Worm (Caenorhabditis elegans): Measurements from ENCODE around the gene C36C9.11.
"Not testable (repeated sequence)": the region's sequence is repeated elsewhere in the genome, so short reads cannot be mapped to it uniquely, and the experiment has no call there.

The C36C9.11 gene

DNA sequence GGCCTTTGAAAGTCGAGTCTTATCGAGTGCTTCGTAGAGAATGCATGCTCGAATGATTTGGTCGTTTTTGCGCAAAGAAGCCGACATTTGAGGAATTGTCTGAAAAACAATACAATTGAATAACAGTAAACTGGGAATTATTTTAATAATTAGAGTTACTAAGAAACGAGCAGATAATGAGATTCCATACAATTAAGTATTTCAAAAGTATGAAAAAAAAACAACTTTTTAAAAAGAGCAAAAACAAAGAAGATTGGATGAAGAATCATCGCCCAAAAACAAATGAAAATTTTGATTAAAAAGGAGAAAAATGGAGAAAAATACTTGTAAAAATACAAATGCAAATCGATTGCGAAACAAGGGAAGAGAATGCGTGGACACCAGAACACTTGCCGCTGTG, 9.2 kb upstream of the C36C9.11 start, which contains the start of gene fbxa-170:
Gene fbxa-170, minus strand, starts transcription at position 101 of the 400 bp plus-strand sequence.
- TF ChIP-seq tab-1 (GFP tag; IDR thresholded peaks at IDR 0.05) (no peak), med-1 (GFP tag; optimal IDR thresholded peaks at IDR 0.05; ENCODE audit: insufficient read depth) (no peak), T22C8.4 (GFP tag; IDR thresholded peaks at IDR 0.05) (no peak), flt-1 (GFP tag; IDR thresholded peaks at IDR 0.05) (no peak), ztf-29 (GFP tag; IDR thresholded peaks at IDR 0.05) (no peak), cog-1 (tag; optimal IDR thresholded peaks at IDR 0.05) (no peak), ref-1 (GFP tag; conservative IDR thresholded peaks at IDR 0.05) (no peak)

- TF ChIP-seq med-1 (GFP tag; optimal IDR thresholded peaks at IDR 0.05; ENCODE audit: insufficient read depth) (no peak), ref-1 (GFP tag; conservative IDR thresholded peaks at IDR 0.05) (no peak), cog-1 (tag; optimal IDR thresholded peaks at IDR 0.05) (no peak), klf-2 (GFP tag; conservative IDR thresholded peaks at IDR 0.05) (no peak), tab-1 (GFP tag; IDR thresholded peaks at IDR 0.05) (no peak), ztf-23 (GFP tag; IDR thresholded peaks at IDR 0.05) (no peak), flt-1 (GFP tag; IDR thresholded peaks at IDR 0.05) (no peak), ztf-29 (GFP tag; IDR thresholded peaks at IDR 0.05) (no peak), T22C8.4 (GFP tag; IDR thresholded peaks at IDR 0.05) (no peak)
These were observed 4.6 kb upstream of the C36C9.11 start, which contains the start of gene meg-4 for ce11 chrX:1682558-1682957. TSS of gene meg-4 (plus strand) at chrX:1682954.

DNA sequence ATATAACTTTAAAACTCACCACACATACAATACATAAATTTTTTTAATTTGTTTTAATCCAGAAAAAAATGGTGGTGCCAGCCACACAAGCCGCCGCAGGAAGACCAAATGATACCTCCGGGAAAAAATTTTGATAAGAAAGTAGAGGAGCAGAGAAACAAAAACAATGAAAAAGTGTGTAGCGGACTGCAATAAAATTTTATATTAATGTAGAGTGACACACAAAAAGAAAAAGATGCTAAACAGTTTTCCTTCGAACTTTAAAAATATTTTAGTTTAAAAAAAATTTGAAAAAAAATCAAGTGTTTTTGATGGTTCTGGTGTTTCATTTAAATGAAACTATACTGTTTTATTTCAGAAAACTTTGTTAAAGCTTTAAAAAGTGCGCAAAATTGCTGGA, 2.8 kb downstream of the C36C9.11 start, which contains the start of gene C36C9.12:
Gene C36C9.12, minus strand, starts transcription at position 101 of the 400 bp plus-strand sequence.
- not testable (repeated sequence) for TF ChIP-seq klf-2 (GFP tag; conservative IDR thresholded peaks at IDR 0.05); ztf-29 (GFP tag; IDR thresholded peaks at IDR 0.05); flt-1 (GFP tag; IDR thresholded peaks at IDR 0.05)

ce11 chrX:1690894-1691293, 3.7 kb downstream of the C36C9.11 start, which contains the start of gene C36C9.6:
TSS of gene C36C9.6 (minus strand) at chrX:1690994.
- not testable (repeated sequence) for TF ChIP-seq klf-2 (GFP tag; conservative IDR thresholded peaks at IDR 0.05); ztf-23 (GFP tag; IDR thresholded peaks at IDR 0.05); T22C8.4 (GFP tag; IDR thresholded peaks at IDR 0.05)

DNA sequence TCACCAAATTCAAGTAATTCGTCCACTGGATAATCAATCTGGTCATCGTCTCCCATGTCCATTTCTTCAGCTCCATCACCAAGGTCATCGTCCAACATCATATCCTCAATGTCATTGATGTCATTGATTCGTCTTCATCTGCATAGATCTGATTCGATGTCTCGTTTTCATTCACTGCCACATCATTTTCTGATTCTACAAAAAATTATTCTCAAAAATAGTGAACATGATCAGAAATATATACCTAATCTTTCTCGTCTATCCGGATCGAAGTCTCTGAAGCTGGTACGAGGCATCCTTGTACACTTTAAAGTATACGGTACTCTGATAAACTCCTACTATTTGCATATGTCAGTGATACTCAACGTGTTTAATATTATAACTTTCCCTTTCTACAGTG, 9.7 kb downstream of the C36C9.11 start, which contains the start of gene C36C9.4:
Gene C36C9.4, minus strand, starts transcription at position 101 of the 400 bp plus-strand sequence.
- not testable (repeated sequence) for TF ChIP-seq med-1 (GFP tag; optimal IDR thresholded peaks at IDR 0.05; ENCODE audit: insufficient read depth); klf-2 (GFP tag; conservative IDR thresholded peaks at IDR 0.05); ztf-23 (GFP tag; IDR thresholded peaks at IDR 0.05)

DNA sequence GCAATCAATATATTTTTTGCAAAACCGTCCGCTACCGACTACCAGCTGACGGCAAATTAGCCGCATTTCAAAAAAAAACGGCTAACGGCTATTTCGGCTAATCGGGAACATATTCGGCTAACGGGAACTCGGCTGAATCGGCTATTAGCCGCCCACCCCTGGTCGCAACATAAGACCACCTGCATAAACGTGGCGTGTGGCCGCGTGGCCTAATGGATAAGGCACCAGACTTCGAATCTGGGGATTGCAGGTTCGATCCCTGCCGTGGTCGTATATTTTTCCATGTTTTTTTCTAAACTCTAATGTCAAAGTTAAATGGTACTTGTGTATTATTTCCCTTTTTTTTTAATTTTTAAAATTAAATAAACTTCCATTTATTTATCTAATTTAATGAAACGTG, 11.3 kb downstream of the C36C9.11 start:
- no peak for TF ChIP-seq tab-1 (GFP tag; IDR thresholded peaks at IDR 0.05)
- no peak for TF ChIP-seq med-1 (GFP tag; optimal IDR thresholded peaks at IDR 0.05; ENCODE audit: insufficient read depth)
- no peak for TF ChIP-seq klf-2 (GFP tag; conservative IDR thresholded peaks at IDR 0.05)
- no peak for TF ChIP-seq cog-1 (tag; optimal IDR thresholded peaks at IDR 0.05)
- no peak for TF ChIP-seq T22C8.4 (GFP tag; IDR thresholded peaks at IDR 0.05)
- TF ChIP-seq ztf-29 (GFP tag; IDR thresholded peaks at IDR 0.05), result no peak
- no peak for TF ChIP-seq flt-1 (GFP tag; IDR thresholded peaks at IDR 0.05)
- TF ChIP-seq ref-1 (GFP tag; conservative IDR thresholded peaks at IDR 0.05), result no peak
- TF ChIP-seq ztf-23 (GFP tag; IDR thresholded peaks at IDR 0.05), result no peak

- TF ChIP-seq flt-1 (GFP tag; IDR thresholded peaks at IDR 0.05) (no peak), tab-1 (GFP tag; IDR thresholded peaks at IDR 0.05) (0 out of 2 replicates have a peak, but pooled peaks have one; percentile 26)
These were observed 15.9 kb downstream of the C36C9.11 start for ce11 chrX:1703049-1703448.

DNA sequence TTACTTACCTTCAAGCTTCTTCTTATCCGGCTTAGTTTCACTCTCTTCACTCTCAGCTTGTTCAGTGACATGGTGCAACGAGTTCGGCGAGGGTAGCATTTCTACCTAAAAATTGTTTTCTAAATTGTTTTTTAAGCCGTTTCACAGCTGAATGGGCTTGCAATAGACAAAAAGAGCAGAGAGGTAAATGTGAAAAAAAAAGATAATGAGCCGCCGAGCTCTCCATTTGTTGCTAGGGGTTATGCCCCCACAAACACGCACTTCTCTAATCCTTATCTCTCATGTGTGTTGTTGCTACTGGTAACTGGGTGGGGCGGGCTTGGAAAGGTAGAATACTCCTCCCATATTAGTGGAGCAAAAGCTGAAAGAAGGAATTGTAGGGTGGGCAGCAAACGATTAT, 16.7 kb downstream of the C36C9.11 start, which contains the start of gene C36C9.5:
Gene C36C9.5, minus strand, starts transcription at position 101 of the 400 bp plus-strand sequence.
- TF ChIP-seq ref-1 (GFP tag; conservative IDR thresholded peaks at IDR 0.05) (no peak), ztf-29 (GFP tag; IDR thresholded peaks at IDR 0.05) (no peak), tab-1 (GFP tag; IDR thresholded peaks at IDR 0.05) (no peak), ztf-23 (GFP tag; IDR thresholded peaks at IDR 0.05) (no peak), T22C8.4 (GFP tag; IDR thresholded peaks at IDR 0.05) (no peak), flt-1 (GFP tag; IDR thresholded peaks at IDR 0.05) (no peak), klf-2 (GFP tag; conservative IDR thresholded peaks at IDR 0.05) (no peak), med-1 (GFP tag; optimal IDR thresholded peaks at IDR 0.05; ENCODE audit: insufficient read depth) (no peak), cog-1 (tag; optimal IDR thresholded peaks at IDR 0.05) (no peak)

- TF ChIP-seq flt-1 (GFP tag; IDR thresholded peaks at IDR 0.05) (no peak), cog-1 (tag; optimal IDR thresholded peaks at IDR 0.05) (no peak), med-1 (GFP tag; optimal IDR thresholded peaks at IDR 0.05; ENCODE audit: insufficient read depth) (no peak), tab-1 (GFP tag; IDR thresholded peaks at IDR 0.05) (no peak), klf-2 (GFP tag; conservative IDR thresholded peaks at IDR 0.05) (no peak), ztf-29 (GFP tag; IDR thresholded peaks at IDR 0.05) (no peak), ztf-23 (GFP tag; IDR thresholded peaks at IDR 0.05) (no peak), ref-1 (GFP tag; conservative IDR thresholded peaks at IDR 0.05) (no peak), T22C8.4 (GFP tag; IDR thresholded peaks at IDR 0.05) (no peak)
These were observed 19.4 kb downstream of the C36C9.11 start, which contains the start of gene F07G6.5 for ce11 chrX:1706538-1706937. TSS of gene F07G6.5 (minus strand) at chrX:1706638.

DNA sequence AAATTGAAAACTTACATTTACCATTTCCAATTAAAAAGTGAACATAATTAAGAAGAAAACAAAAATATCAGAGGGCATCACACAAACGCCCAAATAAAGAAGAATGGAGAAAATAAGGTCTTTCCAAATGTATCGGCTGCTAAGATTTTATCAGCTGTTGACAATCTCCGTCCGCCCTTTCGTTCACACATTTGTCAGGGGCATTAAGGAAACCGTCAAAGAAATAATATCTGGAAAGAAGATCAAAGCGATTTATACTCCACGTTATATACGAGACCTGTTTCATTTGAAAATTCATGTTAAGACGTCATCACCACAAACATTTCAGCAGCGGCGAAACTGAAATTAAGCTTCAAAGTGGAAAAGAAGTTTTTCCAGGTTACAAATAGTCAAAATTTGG, 25.4 kb downstream of the C36C9.11 start, which contains the start of gene fbxa-52:
Gene fbxa-52, minus strand, starts transcription at position 101 of the 400 bp plus-strand sequence.
- TF ChIP-seq klf-2 (GFP tag; conservative IDR thresholded peaks at IDR 0.05), result no peak
- no peak for TF ChIP-seq flt-1 (GFP tag; IDR thresholded peaks at IDR 0.05)
- no peak for TF ChIP-seq ref-1 (GFP tag; conservative IDR thresholded peaks at IDR 0.05)
- TF ChIP-seq ztf-23 (GFP tag; IDR thresholded peaks at IDR 0.05), result no peak
- no peak for TF ChIP-seq T22C8.4 (GFP tag; IDR thresholded peaks at IDR 0.05)
- no peak for TF ChIP-seq tab-1 (GFP tag; IDR thresholded peaks at IDR 0.05)
- TF ChIP-seq ztf-29 (GFP tag; IDR thresholded peaks at IDR 0.05), result no peak
- no peak for TF ChIP-seq cog-1 (tag; optimal IDR thresholded peaks at IDR 0.05)
- TF ChIP-seq med-1 (GFP tag; optimal IDR thresholded peaks at IDR 0.05; ENCODE audit: insufficient read depth), result no peak
